Fruit fly (Drosophila melanogaster) whole organism, embryonic: ENCODE data around the gene CG2663.

Experiments used
- Atf3 ChIP-seq: fragments of 200-800 bp; sonication (Bioruptor generic); optimal IDR thresholded peaks from 3 replicates; lab custom pipeline; 2016; ENCODE audit warnings: missing biosample characterization, missing genetic modification characterization
- Awh ChIP-seq: fragments of 200-800 bp; sonication (Bioruptor generic); IDR thresholded peaks from 2 replicates; pipeline ENCODE4, ENCODE4 v1.3.6; 2022; ENCODE audit warnings: missing biosample characterization, missing genetic modification characterization
- Bteb2 ChIP-seq: fragments of 200-800 bp; sonication (Bioruptor generic); optimal IDR thresholded peaks from 2 replicates; lab custom pipeline; 2016; ENCODE audit warnings: missing biosample characterization, missing genetic modification characterization
- CG11093 ChIP-seq: fragments of 200-800 bp; sonication (Bioruptor generic); IDR thresholded peaks from 3 replicates; pipeline ENCODE4 v1.3.6; 2022; ENCODE audit warnings: missing biosample characterization, missing genetic modification characterization
- CG11695 ChIP-seq: fragments of 200-800 bp; sonication (Bioruptor generic); IDR thresholded peaks from 3 replicates; pipeline ENCODE4 v1.3.6; 2022; ENCODE audit warnings: missing biosample characterization, missing genetic modification characterization
- CG12942 ChIP-seq: fragments of 200-800 bp; sonication (Bioruptor generic); optimal IDR thresholded peaks from 3 replicates; lab custom pipeline; 2016; ENCODE audit warnings: missing biosample characterization, missing genetic modification characterization
- CG13424 ChIP-seq: fragments of 200-800 bp; sonication (Bioruptor generic); optimal IDR thresholded peaks from 2 replicates; lab custom pipeline; 2019; ENCODE audit warnings: missing biosample characterization, mild to moderate bottlenecking, missing genetic modification characterization, moderate library complexity
- CG15269 ChIP-seq: fragments of 200-800 bp; sonication (Bioruptor generic); optimal IDR thresholded peaks from 2 replicates; lab custom pipeline; 2018; ENCODE audit warnings: missing biosample characterization, mild to moderate bottlenecking, missing genetic modification characterization, moderate library complexity
- CG15514 ChIP-seq: fragments of 200-800 bp; sonication (Bioruptor generic); optimal IDR thresholded peaks from 3 replicates; lab custom pipeline; 2017; ENCODE audit warnings: missing biosample characterization, missing genetic modification characterization, mild to moderate bottlenecking, moderate library complexity, missing genetic modification reagents
- CG16779 ChIP-seq: fragments of 200-800 bp; sonication (Bioruptor generic); IDR thresholded peaks from 2 replicates; pipeline ENCODE4 v1.3.6; 2022; ENCODE audit warnings: missing biosample characterization, missing genetic modification characterization
- CG30020 ChIP-seq: fragments of 200-800 bp; optimal IDR thresholded peaks from 2 replicates; lab custom pipeline; 2019; ENCODE audit warnings: missing biosample characterization, mild to moderate bottlenecking, missing genetic modification characterization, moderate library complexity
- CG30403 ChIP-seq: fragments of 200-800 bp; sonication (Bioruptor generic); optimal IDR thresholded peaks from 3 replicates; lab custom pipeline; 2016; ENCODE audit warnings: missing biosample characterization, missing genetic modification characterization
- CG3065 ChIP-seq: fragments of 200-800 bp; sonication (Bioruptor generic); optimal IDR thresholded peaks from 2 replicates; lab custom pipeline; 2016; ENCODE audit warnings: missing biosample characterization, missing genetic modification characterization
- CG32767 ChIP-seq: fragments of 200-800 bp; sonication (Bioruptor generic); IDR thresholded peaks from 2 replicates; pipeline ENCODE4 v1.3.6; 2022; ENCODE audit warnings: missing biosample characterization, missing genetic modification characterization
- CG3726 ChIP-seq: fragments of 200-800 bp; sonication (Bioruptor generic); IDR thresholded peaks from 3 replicates; pipeline ENCODE4, ENCODE4 v1.3.6; 2022; ENCODE audit warnings: missing biosample characterization, missing genetic modification characterization
- CG3847 ChIP-seq: fragments of 200-800 bp; sonication (Bioruptor generic); IDR thresholded peaks from 2 replicates; pipeline ENCODE4 v1.3.6; 2022; ENCODE audit warnings: missing biosample characterization, missing genetic modification characterization
- CG43689 ChIP-seq: fragments of 200-800 bp; sonication (Bioruptor generic); IDR thresholded peaks from 2 replicates; pipeline ENCODE4 v1.3.6; 2022; ENCODE audit warnings: missing biosample characterization, missing genetic modification characterization
- CG6254 ChIP-seq: fragments of 200-800 bp; sonication (Bioruptor generic); optimal IDR thresholded peaks from 3 replicates; lab custom pipeline; 2017; ENCODE audit warnings: mild to moderate bottlenecking, missing biosample characterization, missing genetic modification reagents, missing genetic modification characterization
- CG9797 ChIP-seq: fragments of 200-800 bp; sonication (Bioruptor generic); optimal IDR thresholded peaks from 3 replicates; lab custom pipeline; 2018; ENCODE audit warnings: missing biosample characterization, mild to moderate bottlenecking, missing genetic modification characterization
- Dp ChIP-seq: fragments of 200-800 bp; sonication (Bioruptor generic); optimal IDR thresholded peaks from 2 replicates; lab custom pipeline; 2018; ENCODE audit warnings: missing biosample characterization, mild to moderate bottlenecking, missing genetic modification characterization, moderate library complexity
- E2f2 ChIP-seq: fragments of 200-800 bp; sonication (Bioruptor generic); IDR thresholded peaks from 2 replicates; pipeline ENCODE4 v1.3.6; 2022; ENCODE audit warnings: missing biosample characterization, missing genetic modification characterization
- Ets65A ChIP-seq: fragments of 200-800 bp; sonication (Bioruptor generic); peaks from one replicate; lab custom pipeline; 2016; ENCODE audit warnings: missing biosample characterization, missing genetic modification characterization
- H15 ChIP-seq: fragments of 200-800 bp; sonication (Bioruptor generic); IDR thresholded peaks from 3 replicates; pipeline ENCODE4 v1.3.6; 2022; ENCODE audit warnings: missing biosample characterization, missing genetic modification characterization
- HLH54F ChIP-seq: fragments of 200-800 bp; sonication (Bioruptor generic); optimal IDR thresholded peaks from 3 replicates; lab custom pipeline; 2016; ENCODE audit warnings: missing biosample characterization, missing genetic modification characterization
- MBD-R2 ChIP-seq: fragments of 200-800 bp; sonication (Bioruptor generic); IDR thresholded peaks from 2 replicates; pipeline ENCODE4 v1.3.6; 2022; ENCODE audit warnings: missing biosample characterization, missing genetic modification characterization
- MESR4 ChIP-seq: fragments of 200-800 bp; sonication (Bioruptor generic); optimal IDR thresholded peaks from 2 replicates; lab custom pipeline; 2018; ENCODE audit warnings: missing biosample characterization, mild to moderate bottlenecking, missing genetic modification characterization, moderate library complexity
- Med ChIP-seq: fragments of 200-800 bp; sonication (Bioruptor generic); peaks from one replicate; lab custom pipeline; 2016; ENCODE audit warnings: missing biosample characterization, missing genetic modification characterization, mild to moderate bottlenecking, inconsistent platforms, moderate library complexity
- Oaz ChIP-seq: fragments of 200-800 bp; sonication (Bioruptor generic); IDR thresholded peaks from 2 replicates; pipeline ENCODE4 v1.3.6; 2022; ENCODE audit warnings: missing biosample characterization, missing genetic modification characterization
- Poxn ChIP-seq: fragments of 200-800 bp; sonication (Bioruptor generic); IDR thresholded peaks from 2 replicates; pipeline ENCODE4 v1.3.6; 2022; ENCODE audit warnings: missing biosample characterization, missing genetic modification characterization
- Scr ChIP-seq: fragments of 200-800 bp; sonication (Bioruptor generic); IDR thresholded peaks from 2 replicates; pipeline ENCODE4 v1.3.6; 2022; ENCODE audit warnings: missing biosample characterization, missing genetic modification characterization; ENCODE audit not compliant: partially characterized antibody
- ab ChIP-seq: fragments of 200-800 bp; sonication (Bioruptor generic); optimal IDR thresholded peaks from 2 replicates; lab custom pipeline; 2016; ENCODE audit warnings: missing biosample characterization, missing genetic modification characterization
- bab2 ChIP-seq: fragments of 200-800 bp; sonication (Bioruptor generic); optimal IDR thresholded peaks from 2 replicates; lab custom pipeline; 2016; ENCODE audit warnings: missing biosample characterization, missing genetic modification characterization
- btn ChIP-seq: fragments of 200-800 bp; sonication (Bioruptor generic); optimal IDR thresholded peaks from 2 replicates; lab custom pipeline; 2016; ENCODE audit warnings: missing biosample characterization, missing genetic modification characterization
- ci ChIP-seq: fragments of 200-800 bp; sonication (Bioruptor generic); IDR thresholded peaks from 3 replicates; pipeline ENCODE4 v1.3.6; 2022; ENCODE audit warnings: missing biosample characterization, missing genetic modification characterization
- crp ChIP-seq, 2 experiments: fragments of 200-800 bp; sonication (Bioruptor generic); optimal IDR thresholded peaks; 2 replicates in 1 of 2; 3 replicates in 1 of 2; lab custom pipeline; 2017; ENCODE audit warnings: missing biosample characterization in 2 of 2, missing genetic modification characterization in 2 of 2, mild to moderate bottlenecking in 1 of 2, moderate library complexity in 1 of 2
- emc ChIP-seq: fragments of 200-800 bp; sonication (Bioruptor generic); optimal IDR thresholded peaks from 2 replicates; lab custom pipeline; 2016; ENCODE audit warnings: missing biosample characterization, missing genetic modification characterization
- ewg ChIP-seq: fragments of 200-800 bp; sonication (Bioruptor generic); optimal IDR thresholded peaks from 3 replicates; lab custom pipeline; 2017; ENCODE audit warnings: mild to moderate bottlenecking, missing biosample characterization, missing genetic modification reagents, missing genetic modification characterization
- fd102C ChIP-seq: fragments of 200-800 bp; sonication (Bioruptor generic); optimal IDR thresholded peaks from 2 replicates; lab custom pipeline; 2018; ENCODE audit warnings: missing biosample characterization, mild to moderate bottlenecking, missing genetic modification characterization, moderate library complexity
- hb ChIP-seq: fragments of 200-800 bp; sonication (Bioruptor generic); IDR thresholded peaks from 3 replicates; pipeline ENCODE4 v1.3.6; 2022; ENCODE audit warnings: missing biosample characterization, missing genetic modification characterization; ENCODE audit not compliant: partially characterized antibody
- hbn ChIP-seq: fragments of 200-800 bp; sonication (Bioruptor generic); IDR thresholded peaks from 2 replicates; pipeline ENCODE4 v1.3.6; 2022; ENCODE audit warnings: missing biosample characterization, missing genetic modification characterization; ENCODE audit not compliant: partially characterized antibody
- ind ChIP-seq: fragments of 200-800 bp; sonication (Bioruptor generic); optimal IDR thresholded peaks from 3 replicates; lab custom pipeline; 2016; ENCODE audit warnings: missing biosample characterization, missing genetic modification characterization
- kah ChIP-seq: fragments of 200-800 bp; sonication (Bioruptor generic); optimal IDR thresholded peaks from 2 replicates; lab custom pipeline; 2018; ENCODE audit warnings: missing biosample characterization, mild to moderate bottlenecking, missing genetic modification characterization
- lilli ChIP-seq: fragments of 200-800 bp; sonication (Bioruptor generic); optimal IDR thresholded peaks from 3 replicates; lab custom pipeline; 2016; ENCODE audit warnings: missing biosample characterization, missing genetic modification characterization
- onecut ChIP-seq: fragments of 200-800 bp; sonication (Bioruptor generic); IDR thresholded peaks from 2 replicates; pipeline ENCODE4 v1.3.6; 2022; ENCODE audit warnings: missing biosample characterization, missing genetic modification characterization
- pzg ChIP-seq: fragments of 200-800 bp; sonication (Bioruptor generic); optimal IDR thresholded peaks from 3 replicates; lab custom pipeline; 2018; ENCODE audit warnings: missing biosample characterization, mild to moderate bottlenecking, missing genetic modification characterization, moderate library complexity
- scrt ChIP-seq: fragments of 200-800 bp; sonication (Bioruptor generic); optimal IDR thresholded peaks from 2 replicates; lab custom pipeline; 2018; ENCODE audit warnings: missing biosample characterization, mild to moderate bottlenecking, missing genetic modification characterization, moderate library complexity
- stwl ChIP-seq: fragments of 200-800 bp; sonication (Bioruptor generic); optimal IDR thresholded peaks from 3 replicates; lab custom pipeline; 2018; ENCODE audit warnings: missing biosample characterization, mild to moderate bottlenecking, missing genetic modification characterization, moderate library complexity
- tin ChIP-seq: fragments of 200-800 bp; sonication (Bioruptor generic); optimal IDR thresholded peaks from 3 replicates; lab custom pipeline; 2016; ENCODE audit warnings: missing biosample characterization, missing genetic modification characterization
- toy ChIP-seq: fragments of 200-800 bp; sonication (Bioruptor generic); IDR thresholded peaks from 2 replicates; pipeline ENCODE4 v1.3.6; 2022; ENCODE audit warnings: missing biosample characterization, missing genetic modification characterization
- trh ChIP-seq: fragments of 200-800 bp; sonication (Bioruptor generic); optimal IDR thresholded peaks from 2 replicates; lab custom pipeline; 2016; ENCODE audit warnings: missing biosample characterization, missing genetic modification characterization

CG2663 gene

dm6 chr3R:5376612-5377011 lies 27.3 kb downstream of the CG2663 start, which contains the start of gene 7B2:
7B2 (plus strand) TSS chr3R:5376780.
- peak; percentile 98 for TF ChIP-seq scrt (GFP tag; lab: Kevin White, UChicago)
- no peak for TF ChIP-seq Poxn (GFP tag; lab: Robert Waterston, UW)
- peak; percentile 97 for TF ChIP-seq onecut (GFP tag; lab: Robert Waterston, UW)
- peak; percentile 16; the same call in 1 of the 2 replicates for TF ChIP-seq CG32767 (GFP tag; lab: Robert Waterston, UW)
- TF ChIP-seq Dp (GFP tag; lab: Kevin White, UChicago) = peak; percentile 2
- TF ChIP-seq CG15269 (tag; lab: Kevin White, UChicago) = no peak
- peak; percentile 13; the same call in 1 of the 2 replicates for TF ChIP-seq MBD-R2 (GFP tag; lab: Robert Waterston, UW)
- TF ChIP-seq CG15514 (GFP tag; lab: Kevin White, UChicago) = peak; percentile 8
- TF ChIP-seq MESR4 (GFP tag; lab: Kevin White, UChicago) = peak; percentile 16
- TF ChIP-seq Med (GFP tag; lab: Kevin White, UChicago) = peak; percentile 23
- TF ChIP-seq pzg (GFP tag; lab: Kevin White, UChicago) = peak; percentile 17
- TF ChIP-seq ewg (GFP tag; lab: Kevin White, UChicago) = peak; percentile 89
- no peak for TF ChIP-seq ci (GFP tag; lab: Robert Waterston, UW)

- TF ChIP-seq CG16779 (GFP tag; lab: Robert Waterston, UW) (no peak), kah (GFP tag; lab: Kevin White, UChicago) (no peak), CG11093 (GFP tag; lab: Robert Waterston, UW) (no peak), CG3847 (GFP tag; lab: Robert Waterston, UW) (peak; percentile 22; the same call in 1 of the 2 replicates), emc (GFP tag; lab: Kevin White, UChicago) (no peak), Awh (GFP tag; lab: Robert Waterston, UW) (0 out of 2 replicates have a peak, but pooled peaks have one; percentile 7), bab2 (GFP tag; lab: Kevin White, UChicago) (no peak), CG13424 (no peak), hb (no peak), Scr (GFP tag; lab: Robert Waterston, UW) (peak; percentile 58), lilli (GFP tag; lab: Kevin White, UChicago) (peak; percentile 5), HLH54F (no peak), CG12942 (GFP tag; lab: Kevin White, UChicago) (no peak), CG6254 (no peak), CG30403 (GFP tag; lab: Kevin White, UChicago) (peak; percentile 6), stwl (tag; lab: Kevin White, UChicago) (peak; percentile 58), CG9797 (GFP tag; lab: Kevin White, UChicago) (peak; percentile 53), trh (GFP tag; lab: Kevin White, UChicago) (no peak), crp (GFP tag; optimal IDR thresholded peaks at IDR 0.05; lab: Kevin White, UChicago) (no peak), tin (GFP tag; lab: Kevin White, UChicago) (no peak), Ets65A (GFP tag; lab: Kevin White, UChicago) (no peak), Atf3 (GFP tag; lab: Kevin White, UChicago) (no peak), ab (GFP tag; lab: Kevin White, UChicago) (no peak), Bteb2 (no peak), H15 (GFP tag; lab: Robert Waterston, UW) (no peak), CG11695 (GFP tag; lab: Robert Waterston, UW) (0 out of 3 replicates have a peak, but pooled peaks have one; percentile 8), E2f2 (peak; percentile 70), CG43689 (GFP tag; lab: Robert Waterston, UW) (no peak), Oaz (GFP tag; lab: Robert Waterston, UW) (no peak), CG30020 (tag; lab: Kevin White, UChicago) (peak; percentile 45), CG3726 (GFP tag; lab: Robert Waterston, UW) (no peak), Med (GFP tag; lab: Kevin White, UChicago) (peak; percentile 75), btn (GFP tag; lab: Kevin White, UChicago) (no peak), ind (GFP tag; lab: Kevin White, UChicago) (no peak), CG3065 (GFP tag; lab: Kevin White, UChicago) (no peak), hbn (GFP tag; lab: Robert Waterston, UW) (peak; percentile 47; the same call in 1 of the 2 replicates), toy (GFP tag; lab: Robert Waterston, UW) (no peak), fd102C (no peak)
These were observed 29.2 kb downstream of the CG2663 start, which contains the start of the genes hd and CG14667 for dm6 chr3R:5374720-5375119. hd (minus strand) TSS chr3R:5374962. CG14667 (plus strand) TSS chr3R:5375022.
